Fruit fly (Drosophila melanogaster): Measurements from ENCODE around the gene dind.
A peak's percentile ranks its signal among the peaks of the same experiment; 100 is the strongest.

Gene dind

dm6 chr3R:18669152-18669551 lies 8.2 kb downstream of the dind start, which contains the start of gene CG7702:
Gene CG7702, plus strand, starts transcription at chr3R:18669390.
- TF ChIP-seq rgr (GFP tag; optimal IDR thresholded peaks at IDR 0.05) (no peak), Rel (GFP tag; optimal IDR thresholded peaks at IDR 0.05) (peak; percentile 22), Rel (tag; optimal IDR thresholded peaks at IDR 0.05) (peak; percentile 75), psq (GFP tag; optimal IDR thresholded peaks at IDR 0.05) (no peak), tai (GFP tag; optimal IDR thresholded peaks at IDR 0.05) (no peak), br (GFP tag; optimal IDR thresholded peaks at IDR 0.05) (peak; percentile 1), jim (GFP tag; optimal IDR thresholded peaks at IDR 0.05) (peak; percentile 86), Hr83 (GFP tag; optimal IDR thresholded peaks at IDR 0.05; ENCODE audit: poor library complexity, severe bottlenecking) (peak; percentile 5), Dif (GFP tag; optimal IDR thresholded peaks at IDR 0.05; ENCODE audit: partially characterized antibody) (peak; percentile 30), Vsx2 (GFP tag; optimal IDR thresholded peaks at IDR 0.05; ENCODE audit: partially characterized antibody) (peak; percentile 75)

dm6 chr3R:18667659-18668248 lies 9.6 kb downstream of the dind start, which contains the start of gene CG31229:
Gene CG31229, plus strand, starts transcription at chr3R:18667852.
- TF ChIP-seq Vsx2 (GFP tag; optimal IDR thresholded peaks at IDR 0.05; ENCODE audit: partially characterized antibody) (no peak), Hnf4 (GFP tag; optimal IDR thresholded peaks at IDR 0.05) (no peak), Rel (GFP tag; optimal IDR thresholded peaks at IDR 0.05) (no peak), Rel (tag; optimal IDR thresholded peaks at IDR 0.05) (peak; percentile 98)

- TF ChIP-seq lola (GFP tag; optimal IDR thresholded peaks at IDR 0.05) (no peak), br (GFP tag; optimal IDR thresholded peaks at IDR 0.05) (no peak), CG32264 (GFP tag; optimal IDR thresholded peaks at IDR 0.05) (no peak), N (GFP tag; optimal IDR thresholded peaks at IDR 0.05) (no peak), jim (GFP tag; optimal IDR thresholded peaks at IDR 0.05) (no peak), fru (GFP tag; optimal IDR thresholded peaks at IDR 0.05) (no peak)
Observed at dm6 chr3R:18665061-18665460, 12.3 kb downstream of the dind start, which contains the start of gene CG31231. Gene CG31231, plus strand, starts transcription at chr3R:18665361.

- TF ChIP-seq Rel (GFP tag; optimal IDR thresholded peaks at IDR 0.05) (no peak), Rel (tag; optimal IDR thresholded peaks at IDR 0.05) (peak; percentile 30), foxo (GFP tag; optimal IDR thresholded peaks at IDR 0.05) (peak in 1 of 2 experiments; percentile 5), Sp1 (GFP tag; optimal IDR thresholded peaks at IDR 0.05) (peak; percentile 23), Dfd (GFP tag; optimal IDR thresholded peaks at IDR 0.05) (no peak), HLH106 (tag; optimal IDR thresholded peaks at IDR 0.05) (peak; percentile 13), rgr (GFP tag; optimal IDR thresholded peaks at IDR 0.05) (peak; percentile 53), woc (GFP tag; optimal IDR thresholded peaks at IDR 0.05) (peak; percentile 39), h (GFP tag; optimal IDR thresholded peaks at IDR 0.05) (peak; percentile 39), ey (GFP tag; optimal IDR thresholded peaks at IDR 0.05) (no peak)
Observed at dm6 chr3R:18663525-18663924, 13.8 kb downstream of the dind start, which contains the start of the genes Cpsf73 and Gos28. Gene Cpsf73, minus strand, starts transcription at chr3R:18663552. Gene Gos28, plus strand, starts transcription at chr3R:18663738.

- TF ChIP-seq Hr78 (GFP tag; optimal IDR thresholded peaks at IDR 0.05) (no peak), rgr (GFP tag; optimal IDR thresholded peaks at IDR 0.05) (peak; percentile 85), Vsx2 (GFP tag; optimal IDR thresholded peaks at IDR 0.05; ENCODE audit: partially characterized antibody) (no peak), Jra (GFP tag; optimal IDR thresholded peaks at IDR 0.05) (peak; percentile 90), Dfd (GFP tag; optimal IDR thresholded peaks at IDR 0.05) (no peak), h (GFP tag; optimal IDR thresholded peaks at IDR 0.05) (peak; percentile 84), ey (GFP tag; optimal IDR thresholded peaks at IDR 0.05) (peak; percentile 85), Myc (optimal IDR thresholded peaks at IDR 0.05) (peak; percentile 97), br (GFP tag; optimal IDR thresholded peaks at IDR 0.05) (peak; percentile 83), N (GFP tag; optimal IDR thresholded peaks at IDR 0.05) (peak; percentile 21), Abd-B (GFP tag; optimal IDR thresholded peaks at IDR 0.05) (no peak), Sp1 (GFP tag; optimal IDR thresholded peaks at IDR 0.05) (peak; percentile 78), fru (GFP tag; optimal IDR thresholded peaks at IDR 0.05) (peak; percentile 85), CG9705 (GFP tag; optimal IDR thresholded peaks at IDR 0.05) (peak; percentile 74), psq (GFP tag; optimal IDR thresholded peaks at IDR 0.05) (peak; percentile 96), sv (GFP tag; optimal IDR thresholded peaks at IDR 0.05) (peak; percentile 82), Mio (GFP tag; optimal IDR thresholded peaks at IDR 0.05) (peak; percentile 51), sage (GFP tag; optimal IDR thresholded peaks at IDR 0.05) (peak; percentile 59), dl (GFP tag; optimal IDR thresholded peaks at IDR 0.05; ENCODE audit: insufficient read depth in 1 of 2, partially characterized antibody in 2 of 2) (no peak), dmrt93B (GFP tag; optimal IDR thresholded peaks at IDR 0.05) (peak; percentile 78), usp (GFP tag; optimal IDR thresholded peaks at IDR 0.05) (no peak), OdsH (GFP tag; optimal IDR thresholded peaks at IDR 0.05) (peak; percentile 78), foxo (GFP tag; optimal IDR thresholded peaks at IDR 0.05) (peak; percentile 30 to 88), tai (GFP tag; optimal IDR thresholded peaks at IDR 0.05) (no peak), Hr83 (GFP tag; optimal IDR thresholded peaks at IDR 0.05; ENCODE audit: poor library complexity, severe bottlenecking) (no peak), HLH106 (tag; optimal IDR thresholded peaks at IDR 0.05) (peak; percentile 84), Dif (GFP tag; optimal IDR thresholded peaks at IDR 0.05; ENCODE audit: partially characterized antibody) (no peak), brk (GFP tag; optimal IDR thresholded peaks at IDR 0.05) (no peak), dsf (GFP tag; optimal IDR thresholded peaks at IDR 0.05; ENCODE audit: borderline replicate concordance) (peak; percentile 87), Rel (GFP tag; optimal IDR thresholded peaks at IDR 0.05) (no peak), Rel (tag; optimal IDR thresholded peaks at IDR 0.05) (peak; percentile 63)
Observed at dm6 chr3R:18658945-18659642, 18.2 kb downstream of the dind start, which contains the start of the genes CG31224 and CstF64. Gene CG31224, minus strand, starts transcription at chr3R:18659309. Gene CstF64, plus strand, starts transcription at chr3R:18659618.
